Worm (Caenorhabditis elegans) whole organism, young adult: Measurements from ENCODE around the gene B0302.4.

Experiments
- F49E8.2 ChIP-seq: sonication (generic microtip); optimal IDR thresholded peaks from 3 replicates; lab custom pipeline; 2017; ENCODE audit warnings: missing genetic modification characterization, mild to moderate bottlenecking, missing compliant biosample characterization, antibody characterized with exemption, moderate library complexity; ENCODE audit not compliant: insufficient read depth
- F57A8.1 ChIP-seq: fragments of 200-800 bp; sonication (Bioruptor generic); optimal IDR thresholded peaks from 2 replicates; lab custom pipeline; 2018; ENCODE audit warnings: mild to moderate bottlenecking, missing genetic modification characterization, moderate library complexity, missing compliant biosample characterization
- F57C9.4 ChIP-seq: sonication (generic microtip); optimal IDR thresholded peaks from 2 replicates; lab custom pipeline; 2017; ENCODE audit warnings: mild to moderate bottlenecking, missing genetic modification characterization, missing compliant biosample characterization
- K11D2.4 ChIP-seq: fragments of 200-800 bp; sonication (Bioruptor generic); IDR thresholded peaks from 2 replicates; pipeline ENCODE4 v1.3.6; 2022; ENCODE audit warnings: missing genetic modification reagents, missing genetic modification characterization, missing compliant biosample characterization
- Y56A3A.18 ChIP-seq: fragments of 200-800 bp; sonication (Bioruptor generic); IDR thresholded peaks from 2 replicates; pipeline ENCODE4 v1.3.6; 2022; ENCODE audit warnings: missing genetic modification reagents, missing genetic modification characterization, missing compliant biosample characterization
- ceh-40 ChIP-seq: fragments of 200-800 bp; sonication (Bioruptor generic); IDR thresholded peaks from 2 replicates; pipeline ENCODE4 v1.3.6; 2022; ENCODE audit warnings: missing genetic modification characterization, missing compliant biosample characterization
- die-1 ChIP-seq: sonication (generic microtip); optimal IDR thresholded peaks from 2 replicates; lab custom pipeline; 2016; ENCODE audit warnings: missing genotype, mild to moderate bottlenecking, missing genetic modification characterization, missing compliant biosample characterization
- hmg-1.2 ChIP-seq: fragments of 200-800 bp; sonication (Bioruptor generic); IDR thresholded peaks from 2 replicates; pipeline ENCODE4 v1.3.6; 2022; ENCODE audit warnings: missing genetic modification reagents, missing genetic modification characterization, missing compliant biosample characterization
- madf-3 ChIP-seq: fragments of 200-800 bp; sonication (Bioruptor generic); IDR thresholded peaks from 2 replicates; pipeline ENCODE4 v1.3.6; 2022; ENCODE audit warnings: missing genetic modification reagents, missing genetic modification characterization, missing compliant biosample characterization
- nhr-27 ChIP-seq: fragments of 200-800 bp; sonication (Bioruptor generic); optimal IDR thresholded peaks from 2 replicates; lab custom pipeline; 2018; ENCODE audit warnings: mild to moderate bottlenecking, missing genetic modification characterization, moderate library complexity, missing compliant biosample characterization
- snpc-1.3 ChIP-seq: sonication (generic microtip); optimal IDR thresholded peaks from 2 replicates; lab custom pipeline; 2017; ENCODE audit warnings: missing genetic modification characterization, mild to moderate bottlenecking, missing compliant biosample characterization, antibody characterized with exemption, moderate library complexity, missing genotype, missing genetic modification reagents; ENCODE audit not compliant: insufficient read depth
- somi-1 ChIP-seq: fragments of 200-800 bp; sonication (Bioruptor generic); optimal IDR thresholded peaks from 2 replicates; lab custom pipeline; 2018; ENCODE audit warnings: mild to moderate bottlenecking, missing genetic modification characterization, missing compliant biosample characterization
- ztf-6 ChIP-seq: fragments of 200-800 bp; sonication (Bioruptor generic); IDR thresholded peaks from 2 replicates; pipeline ENCODE4 v1.3.6; 2022; ENCODE audit warnings: missing genetic modification reagents, missing genetic modification characterization, missing compliant biosample characterization

DNA sequence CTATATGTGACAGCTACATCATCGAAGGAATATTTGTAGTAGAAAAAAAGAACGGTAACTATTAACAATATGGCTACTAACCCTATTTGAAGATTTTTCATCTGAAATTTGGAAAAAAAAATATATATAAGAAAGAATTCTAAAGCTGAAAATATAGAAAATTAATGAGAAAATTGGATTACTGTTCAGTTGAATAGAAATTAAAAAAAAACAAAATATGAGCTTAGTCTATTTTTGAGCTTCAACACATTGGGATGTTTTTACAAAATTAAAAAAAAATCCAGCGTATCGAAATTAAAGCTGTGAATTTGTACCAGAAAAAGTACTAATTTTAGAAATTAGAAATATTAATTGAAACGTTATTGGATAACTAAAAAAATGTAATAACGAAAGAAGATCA lies 32.7 kb upstream of the B0302.4 start, which contains the start of gene T08G2.2:
- TF ChIP-seq hmg-1.2 (GFP tag; lab: Robert Waterston, UW) = no peak
- TF ChIP-seq K11D2.4 = no peak
- no peak for TF ChIP-seq madf-3
- TF ChIP-seq ceh-40 (GFP tag; lab: Robert Waterston, UW) = no peak
- no peak for TF ChIP-seq die-1
- no peak for TF ChIP-seq F57A8.1 (GFP tag; lab: Kevin White, UChicago)
- TF ChIP-seq somi-1 (GFP tag; lab: Kevin White, UChicago) = no peak
- TF ChIP-seq Y56A3A.18 = no peak
- no peak for TF ChIP-seq F49E8.2 (tag; lab: Kevin White, UChicago)
- TF ChIP-seq nhr-27 (tag; lab: Kevin White, UChicago) = no peak
- TF ChIP-seq F57C9.4 (tag; lab: Kevin White, UChicago) = no peak
- no peak for TF ChIP-seq snpc-1.3 (tag; lab: Kevin White, UChicago)
- no peak for TF ChIP-seq ztf-6 (GFP tag; lab: Robert Waterston, UW)
